Worm (Caenorhabditis elegans) whole organism, young adult: ENCODE measurements around the gene dmsr-14.

Source experiments
- Y95B8A.8 ChIP-seq: fragments of 200-800 bp; sonication (Bioruptor generic); IDR thresholded peaks from 2 replicates; pipeline ENCODE4 v1.3.6; 2022; ENCODE audit warnings: missing genetic modification reagents, missing genetic modification characterization, missing compliant biosample characterization
- athp-1 ChIP-seq: sonication (generic microtip); optimal IDR thresholded peaks from 2 replicates; lab custom pipeline; 2017; ENCODE audit warnings: mild to moderate bottlenecking, missing genetic modification characterization, missing compliant biosample characterization
- attf-6 ChIP-seq: fragments of 200-800 bp; sonication (Bioruptor generic); IDR thresholded peaks from 2 replicates; pipeline ENCODE4 v1.3.6; 2022; ENCODE audit warnings: missing genetic modification reagents, missing genetic modification characterization, missing compliant biosample characterization
- bed-1 ChIP-seq: fragments of 200-800 bp; sonication (Bioruptor generic); IDR thresholded peaks from 2 replicates; pipeline ENCODE4 v1.3.6; 2022; ENCODE audit warnings: missing genetic modification reagents, missing genetic modification characterization, missing compliant biosample characterization
- dpl-1 ChIP-seq: fragments of 150-350 bp; optimal IDR thresholded peaks from 2 replicates; lab custom pipeline; 2014; ENCODE audit warnings: missing biosample characterization, missing genetic modification reagents, missing genetic modification characterization
- lin-54 ChIP-seq: fragments of 200-800 bp; sonication (Bioruptor generic); optimal IDR thresholded peaks from 2 replicates; lab custom pipeline; 2018; ENCODE audit warnings: mild to moderate bottlenecking, missing genetic modification characterization, missing compliant biosample characterization
- mel-28 ChIP-seq: sonication (generic microtip); optimal IDR thresholded peaks from 2 replicates; lab custom pipeline; 2016; ENCODE audit warnings: borderline replicate concordance, mild to moderate bottlenecking, missing genetic modification characterization, missing compliant biosample characterization
- nfya-2 ChIP-seq: fragments of 200-800 bp; sonication (Bioruptor generic); IDR thresholded peaks from 2 replicates; pipeline ENCODE4 v1.3.6; 2022; ENCODE audit warnings: missing genetic modification reagents, missing genetic modification characterization, missing compliant biosample characterization
- unc-130 ChIP-seq: sonication (generic microtip); optimal IDR thresholded peaks from 2 replicates; lab custom pipeline; 2016; ENCODE audit warnings: missing genetic modification reagents, missing genetic modification characterization, missing compliant biosample characterization

DNA sequence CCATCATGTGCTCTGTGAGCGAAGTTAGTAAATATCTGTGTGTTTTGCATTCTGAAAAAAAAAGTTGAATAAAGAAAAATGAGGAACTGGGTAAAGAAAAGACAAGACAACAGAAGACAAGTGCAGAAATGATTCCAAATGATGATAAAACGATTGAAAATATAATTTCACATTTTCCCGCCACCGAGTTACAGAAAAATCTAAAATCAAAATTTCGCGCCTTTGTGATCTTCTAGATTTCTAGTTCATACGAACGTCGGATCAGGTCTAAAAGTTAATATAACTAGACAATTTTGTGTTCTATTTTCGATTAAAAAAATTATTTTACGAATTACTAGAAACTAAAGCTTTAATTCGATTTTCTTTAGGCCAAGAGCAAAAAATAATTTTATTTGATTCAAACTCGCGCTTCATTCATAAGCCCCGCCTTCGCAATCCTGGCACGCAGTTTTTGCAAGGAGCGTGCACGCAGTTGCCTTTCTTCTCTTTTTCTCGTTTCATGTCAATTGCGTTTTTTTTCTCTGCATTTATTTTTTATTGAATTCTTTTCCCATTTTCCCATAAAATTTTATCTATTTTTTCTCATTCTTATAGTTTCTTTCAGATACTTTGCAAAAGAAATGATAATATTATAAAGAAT is 32.1 kb downstream of the dmsr-14 start, which contains the start of the genes spn-4 and spe-39:
- TF ChIP-seq mel-28 (tag; lab: Kevin White, UChicago) (no peak), bed-1 (GFP tag; lab: Robert Waterston, UW) (no peak), Y95B8A.8 (GFP tag; lab: Robert Waterston, UW) (0 out of 2 replicates have a peak, but pooled peaks have one; percentile 14), athp-1 (no peak), lin-54 (GFP tag; lab: Kevin White, UChicago) (peak; percentile 89), dpl-1 (GFP tag; lab: Kevin White, UChicago) (peak; percentile 81), attf-6 (GFP tag; lab: Robert Waterston, UW) (no peak), nfya-2 (GFP tag; lab: Robert Waterston, UW) (no peak), unc-130 (GFP tag; lab: Kevin White, UChicago) (peak; percentile 70)
